Worm (Caenorhabditis elegans) whole organism, L3 larva: ENCODE measurements around the gene Y32G9B.1.

Experiments used
- ZK546.5 ChIP-seq: sonication (generic microtip); optimal IDR thresholded peaks from 2 replicates; lab custom pipeline; 2017; ENCODE audit warnings: missing biosample characterization, missing genetic modification characterization
- ama-1 ChIP-seq: fragments of 150-350 bp; optimal IDR thresholded peaks from 2 replicates; lab custom pipeline; 2018
- egl-27 ChIP-seq: sonication (generic microtip); optimal IDR thresholded peaks from 4 replicates; lab custom pipeline; 2017; ENCODE audit warnings: missing biosample characterization, missing genetic modification reagents, missing genetic modification characterization
- elt-1 ChIP-seq: fragments of 150-350 bp; optimal IDR thresholded peaks from 2 replicates; lab custom pipeline; 2014; ENCODE audit warnings: missing biosample characterization, missing genetic modification characterization
- fos-1 ChIP-seq: fragments of 150-350 bp; optimal IDR thresholded peaks from 2 replicates; lab custom pipeline; 2014; ENCODE audit warnings: missing biosample characterization, missing genetic modification characterization
- lin-15B ChIP-seq: fragments of 150-350 bp; optimal IDR thresholded peaks from 2 replicates; lab custom pipeline; 2014; ENCODE audit warnings: missing biosample characterization, missing genetic modification characterization
- lin-39 ChIP-seq: fragments of 150-350 bp; optimal IDR thresholded peaks from 2 replicates; lab custom pipeline; 2018; ENCODE audit warnings: missing biosample characterization, missing genetic modification reagents, missing genetic modification characterization
- nfya-1 ChIP-seq: sonication (generic microtip); optimal IDR thresholded peaks from 2 replicates; lab custom pipeline; 2017; ENCODE audit warnings: missing genetic modification characterization, mild to moderate bottlenecking, missing compliant biosample characterization, antibody characterized with exemption, moderate library complexity; ENCODE audit not compliant: insufficient read depth
- nhr-12 ChIP-seq: fragments of 150-350 bp; optimal IDR thresholded peaks from 2 replicates; lab custom pipeline; 2014; ENCODE audit warnings: missing biosample characterization, missing genetic modification characterization
- skn-1 ChIP-seq: fragments of 150-350 bp; optimal IDR thresholded peaks from 2 replicates; lab custom pipeline; 2014; ENCODE audit warnings: missing biosample characterization, missing genetic modification characterization
- snpc-4 ChIP-seq: fragments of 150-350 bp; optimal IDR thresholded peaks from 2 replicates; lab custom pipeline; 2014; ENCODE audit warnings: missing biosample characterization, missing genetic modification characterization
- ztf-11 ChIP-seq: fragments of 150-350 bp; optimal IDR thresholded peaks from 2 replicates; lab custom pipeline; 2014; ENCODE audit warnings: missing biosample characterization, missing genetic modification characterization

- TF ChIP-seq elt-1 (tag; lab: Kevin White, UChicago) (no peak), ama-1 (no peak), skn-1 (tag; lab: Kevin White, UChicago) (no peak), lin-39 (tag; lab: Kevin White, UChicago) (no peak), ZK546.5 (tag; lab: Kevin White, UChicago) (no peak), egl-27 (tag; lab: Kevin White, UChicago) (no peak), snpc-4 (no peak), nhr-12 (tag; lab: Kevin White, UChicago) (no peak), ztf-11 (no peak), nfya-1 (tag; lab: Kevin White, UChicago) (no peak), lin-15B (tag; lab: Kevin White, UChicago) (no peak), fos-1 (tag; lab: Kevin White, UChicago) (no peak)
Observed at ce11 chrV:1841744-1842143, 11.9 kb upstream of the Y32G9B.1 start, which contains the start of gene T10B5.8.
